Fruit fly (Drosophila melanogaster): ENCODE measurements around the gene CG5139.

DNA sequence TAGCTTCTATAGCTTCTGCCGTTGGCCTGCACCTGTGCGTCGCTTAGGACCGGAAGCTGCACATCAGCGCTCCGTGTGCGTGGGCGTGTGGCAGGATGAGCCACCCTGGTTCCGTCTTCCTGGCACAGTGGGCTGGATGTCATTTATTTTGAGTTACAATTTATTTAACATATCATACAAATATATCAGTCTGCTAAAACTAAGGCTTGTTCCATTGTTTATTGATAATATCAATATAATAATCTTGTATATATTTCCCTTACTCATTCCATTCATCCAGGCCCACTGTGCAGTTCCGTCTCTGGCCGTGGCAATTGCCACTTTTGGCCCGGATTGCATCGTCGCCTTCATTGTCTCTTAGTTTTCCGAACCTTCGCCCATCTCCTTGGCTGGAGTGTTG, 15.4 kb upstream of the CG5139 start:
- no peak for TF ChIP-seq fru (GFP tag; optimal IDR thresholded peaks at IDR 0.05)
- no peak for TF ChIP-seq CrebA (GFP tag; optimal IDR thresholded peaks at IDR 0.05; ENCODE audit: borderline replicate concordance)
- TF ChIP-seq Vsx2 (GFP tag; optimal IDR thresholded peaks at IDR 0.05; ENCODE audit: partially characterized antibody), result no peak
- TF ChIP-seq CG32264 (GFP tag; optimal IDR thresholded peaks at IDR 0.05), result no peak
- TF ChIP-seq Dfd (GFP tag; optimal IDR thresholded peaks at IDR 0.05), result no peak
- no peak for TF ChIP-seq sage (GFP tag; optimal IDR thresholded peaks at IDR 0.05)
- TF ChIP-seq Jra (GFP tag; optimal IDR thresholded peaks at IDR 0.05), result no peak
- no peak for TF ChIP-seq foxo (GFP tag; optimal IDR thresholded peaks at IDR 0.05)
- no peak for TF ChIP-seq woc (GFP tag; optimal IDR thresholded peaks at IDR 0.05)
- no peak for TF ChIP-seq pan (optimal IDR thresholded peaks at IDR 0.05)
- no peak for TF ChIP-seq h (GFP tag; optimal IDR thresholded peaks at IDR 0.05)
- no peak for TF ChIP-seq Abd-B (GFP tag; optimal IDR thresholded peaks at IDR 0.05)
- no peak for TF ChIP-seq Hnf4 (GFP tag; optimal IDR thresholded peaks at IDR 0.05)
- no peak for TF ChIP-seq Hr83 (GFP tag; optimal IDR thresholded peaks at IDR 0.05; ENCODE audit: poor library complexity, severe bottlenecking)

Measured in whole organism, wandering third instar larva.